Fruit fly (Drosophila melanogaster) S2 (cell line): Measurements from ENCODE around the gene CG17549.

ENCODE experiments used
- CG8478 ChIP-seq: fragments of >200 bp; optimal IDR thresholded peaks from 2 replicates; lab custom pipeline; 2018
- CTCF ChIP-seq, 2 experiments: fragments of >200 bp; optimal IDR thresholded peaks; 2 replicates each; lab custom pipeline; 2018

CG17549 gene

dm6 chr2L:19366301-19366700 is 23.6 kb downstream of the CG17549 start:
- TF ChIP-seq CG8478 (lab: Kevin White, UChicago) (no peak), CTCF (optimal IDR thresholded peaks at IDR 0.05; lab: Kevin White, UChicago) (no peak)

dm6 chr2L:19364622-19365021 is 25.3 kb downstream of the CG17549 start:
- TF ChIP-seq CG8478 (lab: Kevin White, UChicago): no peak
- no peak for TF ChIP-seq CTCF (optimal IDR thresholded peaks at IDR 0.05; lab: Kevin White, UChicago)

dm6 chr2L:19364075-19364474 is 25.8 kb downstream of the CG17549 start, which contains the start of gene CG13086:
TSS of gene CG13086 (plus strand) at chr2L:19364375.
- TF ChIP-seq CG8478 (lab: Kevin White, UChicago) (no peak), CTCF (optimal IDR thresholded peaks at IDR 0.05; lab: Kevin White, UChicago) (no peak)

- no peak for TF ChIP-seq CG8478 (lab: Kevin White, UChicago)
- peak; percentile 88 to 92 for TF ChIP-seq CTCF (optimal IDR thresholded peaks at IDR 0.05; lab: Kevin White, UChicago)
Measured at dm6 chr2L:19363530-19363929, 26.3 kb downstream of the CG17549 start.

dm6 chr2L:19362734-19363363 is 27.0 kb downstream of the CG17549 start, which contains the start of gene dnt:
TSS of gene dnt (minus strand) at chr2L:19363227.
- no peak for TF ChIP-seq CG8478 (lab: Kevin White, UChicago)
- TF ChIP-seq CTCF (optimal IDR thresholded peaks at IDR 0.05; lab: Kevin White, UChicago): no peak

- TF ChIP-seq CG8478 (lab: Kevin White, UChicago): no peak
- TF ChIP-seq CTCF (optimal IDR thresholded peaks at IDR 0.05; lab: Kevin White, UChicago): no peak
Measured at dm6 chr2L:19361632-19362142, 28.2 kb downstream of the CG17549 start.

- TF ChIP-seq CG8478 (lab: Kevin White, UChicago) (no peak), CTCF (optimal IDR thresholded peaks at IDR 0.05; lab: Kevin White, UChicago) (no peak)
Measured at dm6 chr2L:19359802-19360429, 30.0 kb downstream of the CG17549 start.

dm6 chr2L:19358017-19358471 is 31.8 kb downstream of the CG17549 start:
- TF ChIP-seq CTCF (optimal IDR thresholded peaks at IDR 0.05; lab: Kevin White, UChicago) (no peak), CG8478 (lab: Kevin White, UChicago) (no peak)

dm6 chr2L:19342767-19343166 is 47.1 kb downstream of the CG17549 start:
- TF ChIP-seq CTCF (optimal IDR thresholded peaks at IDR 0.05; lab: Kevin White, UChicago): no peak
- no peak for TF ChIP-seq CG8478 (lab: Kevin White, UChicago)

- TF ChIP-seq CG8478 (lab: Kevin White, UChicago): no peak
- no peak for TF ChIP-seq CTCF (optimal IDR thresholded peaks at IDR 0.05; lab: Kevin White, UChicago)
Measured at dm6 chr2L:19342018-19342417, 47.9 kb downstream of the CG17549 start.

- no peak for TF ChIP-seq CG8478 (lab: Kevin White, UChicago)
- TF ChIP-seq CTCF (optimal IDR thresholded peaks at IDR 0.05; lab: Kevin White, UChicago): no peak
Measured at dm6 chr2L:19341074-19341806, 48.6 kb downstream of the CG17549 start.

- TF ChIP-seq CG8478 (lab: Kevin White, UChicago) (no peak), CTCF (optimal IDR thresholded peaks at IDR 0.05; lab: Kevin White, UChicago) (no peak)
Measured at dm6 chr2L:19339023-19339422, 50.9 kb downstream of the CG17549 start.

- TF ChIP-seq CTCF (optimal IDR thresholded peaks at IDR 0.05; lab: Kevin White, UChicago): no peak
- TF ChIP-seq CG8478 (lab: Kevin White, UChicago): no peak
Measured at dm6 chr2L:19337971-19338732, 51.7 kb downstream of the CG17549 start.
